Fruit fly (Drosophila melanogaster) Kc167 (cell line): Measurements from ENCODE around the gene CG17450.

Experiments
- Myc ChIP-seq: fragments of >200 bp; optimal IDR thresholded peaks from 2 replicates; lab custom pipeline; 2017; ENCODE audit warnings: missing external identifiers
- Sin3A ChIP-seq: fragments of >200 bp; optimal IDR thresholded peaks from 2 replicates; lab custom pipeline; 2018; ENCODE audit warnings: missing external identifiers
- h ChIP-seq: fragments of >200 bp; optimal IDR thresholded peaks from 3 replicates; lab custom pipeline; 2018; ENCODE audit warnings: missing external identifiers
- insv ChIP-seq: fragments of >200 bp; optimal IDR thresholded peaks from 3 replicates; lab custom pipeline; 2018; ENCODE audit warnings: missing external identifiers
- psq ChIP-seq: fragments of >200 bp; optimal IDR thresholded peaks from 2 replicates; lab custom pipeline; 2017; ENCODE audit warnings: missing external identifiers

DNA sequence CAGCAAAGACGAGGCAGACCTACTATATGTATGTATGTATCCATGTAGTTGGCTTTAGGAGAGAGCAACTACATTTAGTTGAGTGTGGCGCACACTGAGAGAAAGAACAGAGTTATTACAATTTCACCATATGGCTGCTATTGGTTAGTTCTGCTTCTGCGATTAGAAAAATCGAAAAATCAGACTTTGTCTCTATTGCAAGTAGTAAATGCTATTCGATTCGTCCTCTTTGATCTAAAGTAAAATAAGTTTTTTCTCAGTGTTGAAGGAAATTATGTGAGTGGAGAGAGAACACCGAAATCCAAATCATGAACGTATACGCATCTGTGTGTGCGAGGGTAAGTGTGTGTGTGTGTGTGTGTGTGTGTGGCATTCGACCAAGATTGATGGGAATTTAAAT lies 14.8 kb downstream of the CG17450 start:
- TF ChIP-seq psq (lab: Kevin White, UChicago) (no peak), h (lab: Kevin White, UChicago) (no peak), insv (lab: Kevin White, UChicago) (no peak), Sin3A (lab: Kevin White, UChicago) (no peak), Myc (lab: Kevin White, UChicago) (no peak)
